Fruit fly (Drosophila melanogaster): Measurements from ENCODE around the gene Gbeta5.

DNA sequence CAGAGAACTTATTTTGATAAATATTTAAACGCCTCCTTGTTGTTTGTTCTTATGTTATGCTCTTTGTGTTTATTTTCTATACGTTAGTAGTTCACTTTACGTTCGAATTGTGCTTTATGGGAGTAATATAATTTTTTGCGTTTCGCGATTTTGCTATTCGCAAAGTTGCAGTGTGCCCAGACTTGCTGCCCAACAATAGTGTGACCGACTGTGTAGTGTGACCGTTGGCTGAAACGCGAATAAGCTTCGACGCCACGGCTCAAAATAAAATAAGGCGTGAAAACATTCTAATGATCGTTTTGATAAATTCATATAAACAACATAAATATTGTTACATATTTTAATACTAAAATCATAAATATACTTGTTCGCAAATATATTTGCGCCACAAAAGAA lies 10.0 kb downstream of the Gbeta5 start, which contains the start of gene Smox:
- no peak for TF ChIP-seq insv (optimal IDR thresholded peaks at IDR 0.05)
- no peak for TF ChIP-seq ttk (optimal IDR thresholded peaks at IDR 0.05)
- TF ChIP-seq psq (optimal IDR thresholded peaks at IDR 0.05): no peak

Data from Kc167 (cell line).